Fruit fly (Drosophila melanogaster): ENCODE data around the gene Nmdmc.

The Nmdmc gene

DNA sequence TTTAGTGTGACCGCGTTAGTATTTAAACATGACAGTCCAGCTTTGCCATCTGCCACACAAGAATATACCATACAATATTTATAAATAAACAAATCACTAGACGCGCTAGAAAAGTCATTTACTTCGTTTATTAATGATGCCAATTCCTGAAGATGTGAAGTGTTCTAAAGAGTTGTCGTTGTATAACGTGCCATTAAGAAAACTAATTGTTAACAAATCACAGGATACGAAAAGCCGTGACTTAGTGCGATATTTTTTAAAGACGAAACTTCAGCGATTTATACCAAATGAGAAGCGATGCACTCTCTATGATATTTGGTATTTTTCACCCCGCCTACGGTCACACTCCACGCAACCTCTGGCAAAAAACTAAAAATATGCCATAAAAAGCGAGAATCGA lies 10.9 kb downstream of the Nmdmc start, which contains the start of gene neur (continued):
- TF ChIP-seq CG8924 (tag; optimal IDR thresholded peaks at IDR 0.05) = peak; percentile 44
- peak; percentile 46 for TF ChIP-seq ssp (GFP tag; IDR thresholded peaks at IDR 0.05)
- TF ChIP-seq CG4424 (GFP tag; optimal IDR thresholded peaks at IDR 0.05) = peak; percentile 1
- TF ChIP-seq CG9215 (GFP tag; IDR thresholded peaks at IDR 0.05) = 0 out of 2 replicates have a peak, but pooled peaks have one; percentile 8
- peak; percentile 38 for TF ChIP-seq gem (tag; optimal IDR thresholded peaks at IDR 0.05)
- peak; percentile 6 for TF ChIP-seq Myb (GFP tag; optimal IDR thresholded peaks at IDR 0.05)
- peak; percentile 56; the same call in 1 of the 3 replicates for TF ChIP-seq zen2 (GFP tag; IDR thresholded peaks at IDR 0.05; ENCODE audit: partially characterized antibody)
- TF ChIP-seq Fer3 (tag; optimal IDR thresholded peaks at IDR 0.05) = no peak
- peak; percentile 73 for TF ChIP-seq CG14710 (tag; optimal IDR thresholded peaks at IDR 0.05)
- TF ChIP-seq CG34224 (GFP tag; IDR thresholded peaks at IDR 0.05; ENCODE audit: partially characterized antibody) = peak; percentile 59
- peak; percentile 35 for TF ChIP-seq Dp (GFP tag; optimal IDR thresholded peaks at IDR 0.05)
- peak; percentile 26 for TF ChIP-seq Deaf1 (tag; optimal IDR thresholded peaks at IDR 0.05)
- TF ChIP-seq row (GFP tag; IDR thresholded peaks at IDR 0.05) = peak; percentile 77
- peak; percentile 20 for TF ChIP-seq HmgZ (tag; optimal IDR thresholded peaks at IDR 0.05)
- no peak for TF ChIP-seq CG2199 (GFP tag; IDR thresholded peaks at IDR 0.05)
- TF ChIP-seq CG12104 (GFP tag; optimal IDR thresholded peaks at IDR 0.05) = peak; percentile 19
- peak; percentile 7 for TF ChIP-seq CTCF (GFP tag; optimal IDR thresholded peaks at IDR 0.05)
- peak; percentile 41 for TF ChIP-seq Nf-YC (tag; optimal IDR thresholded peaks at IDR 0.05)
- TF ChIP-seq CG9817 (tag; optimal IDR thresholded peaks at IDR 0.05) = peak; percentile 38
- TF ChIP-seq CG12155 (GFP tag; optimal IDR thresholded peaks at IDR 0.05) = peak; percentile 63
- peak; percentile 59 for TF ChIP-seq sug (tag; optimal IDR thresholded peaks at IDR 0.05)
- TF ChIP-seq da (GFP tag; optimal IDR thresholded peaks at IDR 0.05) = no peak
- TF ChIP-seq CG6791 (GFP tag; IDR thresholded peaks at IDR 0.05; ENCODE audit: partially characterized antibody) = peak; percentile 59; the same call in 2 of the 3 replicates
- no peak for TF ChIP-seq CG11456 (GFP tag; IDR thresholded peaks at IDR 0.05)

DNA sequence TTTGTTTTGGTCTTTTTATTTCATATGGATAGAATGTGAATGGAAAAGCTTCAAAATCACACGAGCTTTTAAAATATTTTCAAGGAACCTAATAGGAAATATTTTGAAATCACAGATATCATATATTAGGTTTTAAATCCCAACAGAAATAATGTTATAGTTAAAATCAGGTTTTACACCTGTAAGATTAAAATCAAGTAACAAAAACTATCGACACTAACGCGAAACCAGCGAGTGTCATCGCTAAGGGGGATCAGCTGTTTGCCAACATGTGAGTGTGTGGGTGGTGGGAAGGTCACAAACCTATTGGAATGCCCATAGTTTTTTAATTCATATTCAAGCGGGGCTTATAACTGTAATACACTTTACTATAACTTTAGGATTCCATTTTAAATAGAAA lies 11.7 kb downstream of the Nmdmc start, which contains the start of gene hyx:
TSS of gene hyx (plus strand) at position 109 of the 400 bp plus-strand sequence.
- peak; percentile 32 for TF ChIP-seq CG14710 (tag; optimal IDR thresholded peaks at IDR 0.05)
- TF ChIP-seq Six4 (GFP tag; optimal IDR thresholded peaks at IDR 0.05) = no peak
- no peak for TF ChIP-seq gfzf (GFP tag; optimal IDR thresholded peaks at IDR 0.05)
- no peak for TF ChIP-seq fru (optimal IDR thresholded peaks at IDR 0.05)
- no peak for TF ChIP-seq CG10209 (GFP tag; optimal IDR thresholded peaks at IDR 0.05)
- TF ChIP-seq ham (GFP tag; IDR thresholded peaks at IDR 0.05) = no peak
- peak; percentile 36 for TF ChIP-seq Meics (GFP tag; optimal IDR thresholded peaks at IDR 0.05)
- no peak for TF ChIP-seq CG31365 (tag; optimal IDR thresholded peaks at IDR 0.05)
- TF ChIP-seq chif (GFP tag; optimal IDR thresholded peaks at IDR 0.05) = peak in 1 of 2 experiments; percentile 16
- peak; percentile 53 for TF ChIP-seq grau (tag; optimal IDR thresholded peaks at IDR 0.05)
- 0 out of 2 replicates have a peak, but pooled peaks have one; percentile 41 for TF ChIP-seq Taf1 (GFP tag; IDR thresholded peaks at IDR 0.05)
- no peak for TF ChIP-seq hkb (optimal IDR thresholded peaks at IDR 0.05)
- peak; percentile 45; the same call in 1 of the 2 replicates for TF ChIP-seq hkb (GFP tag; IDR thresholded peaks at IDR 0.05)
- TF ChIP-seq Max (GFP tag; optimal IDR thresholded peaks at IDR 0.05) = peak; percentile 17
- TF ChIP-seq CG12071 (GFP tag; optimal IDR thresholded peaks at IDR 0.05) = peak; percentile 9
- TF ChIP-seq CG7745 (tag; optimal IDR thresholded peaks at IDR 0.05) = no peak
- TF ChIP-seq ssp (GFP tag; IDR thresholded peaks at IDR 0.05) = no peak
- TF ChIP-seq danr (GFP tag; IDR thresholded peaks at IDR 0.05) = no peak
- TF ChIP-seq Hr39 (optimal IDR thresholded peaks at IDR 0.05) = no peak
- TF ChIP-seq Hey (tag; optimal IDR thresholded peaks at IDR 0.05) = no peak
- TF ChIP-seq bigmax (GFP tag; optimal IDR thresholded peaks at IDR 0.05) = no peak
- TF ChIP-seq CG3838 (GFP tag; optimal IDR thresholded peaks at IDR 0.05) = no peak
- no peak for TF ChIP-seq Ssrp (tag; optimal IDR thresholded peaks at IDR 0.05)
- no peak for TF ChIP-seq CG5245 (GFP tag; optimal IDR thresholded peaks at IDR 0.05)
- TF ChIP-seq CG3407 (GFP tag; optimal IDR thresholded peaks at IDR 0.05) = no peak
- peak; percentile 78; the same call in 3 of the 4 replicates for TF ChIP-seq chinmo (GFP tag; IDR thresholded peaks at IDR 0.05; ENCODE audit: partially characterized antibody)
- TF ChIP-seq fu2 (GFP tag; optimal IDR thresholded peaks at IDR 0.05) = no peak
- no peak for TF ChIP-seq Eip74EF (GFP tag; optimal IDR thresholded peaks at IDR 0.05)
- no peak for TF ChIP-seq CG8765 (GFP tag; IDR thresholded peaks at IDR 0.05)
- TF ChIP-seq C15 (GFP tag; IDR thresholded peaks at IDR 0.05) = no peak

All from whole organism, embryonic.